Fruit fly (Drosophila melanogaster): ENCODE results near the gene CG4849.

DNA sequence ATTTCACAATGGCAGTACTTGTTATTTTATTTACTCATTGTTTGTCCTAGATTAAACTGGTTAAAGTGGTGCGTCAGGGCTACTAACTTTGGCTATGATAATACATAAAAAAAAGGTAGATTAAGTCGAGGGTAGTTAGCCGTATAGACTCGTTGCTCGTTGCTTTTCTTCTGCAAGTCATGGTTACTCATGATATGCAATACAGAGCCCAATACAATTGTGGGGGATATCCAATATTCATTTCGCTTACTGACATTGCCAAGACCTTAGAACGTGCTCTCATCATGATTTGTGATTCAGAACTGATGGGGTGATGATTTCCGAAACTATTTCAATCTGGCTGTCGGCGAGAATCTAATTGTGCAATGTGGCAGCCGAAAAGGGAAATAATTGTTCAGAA is 17.8 kb upstream of the CG4849 start:
- TF ChIP-seq insv (optimal IDR thresholded peaks at IDR 0.05) = no peak
- no peak for TF ChIP-seq h (optimal IDR thresholded peaks at IDR 0.05)
- TF ChIP-seq Sin3A (optimal IDR thresholded peaks at IDR 0.05) = no peak
- no peak for TF ChIP-seq Myc (optimal IDR thresholded peaks at IDR 0.05)
- no peak for TF ChIP-seq psq (optimal IDR thresholded peaks at IDR 0.05)
- TF ChIP-seq ttk (optimal IDR thresholded peaks at IDR 0.05) = no peak

All from Kc167 (cell line).